Worm (Caenorhabditis elegans) whole organism, young adult: ENCODE data around the gene glb-17.

ENCODE experiments used
- ama-1 ChIP-seq, 3 experiments: fragments of 150-350 bp in 1 of 3; sonication (generic microtip) in 2 of 3; optimal IDR thresholded peaks; 2 replicates each; lab custom pipeline; 2014 to 2018; ENCODE audit warnings: missing biosample characterization in 2 of 3, missing genetic modification characterization in 2 of 3, missing genetic modification reagents in 2 of 3
- atf-7 ChIP-seq: sonication (generic microtip); optimal IDR thresholded peaks from 2 replicates; lab custom pipeline; 2017; ENCODE audit warnings: mild to moderate bottlenecking, missing genetic modification characterization, missing compliant biosample characterization
- him-1 ChIP-seq: sonication (generic microtip); optimal IDR thresholded peaks from 2 replicates; lab custom pipeline; 2016; ENCODE audit warnings: missing genotype, missing genetic modification reagents, missing genetic modification characterization, missing compliant biosample characterization
- hmg-20 ChIP-seq: fragments of 200-800 bp; sonication (Bioruptor generic); IDR thresholded peaks from 2 replicates; pipeline ENCODE4 v1.3.6; 2022; ENCODE audit warnings: missing genetic modification reagents, missing genetic modification characterization, missing compliant biosample characterization
- unc-62 ChIP-seq: fragments of 150-350 bp; optimal IDR thresholded peaks from 2 replicates; lab custom pipeline; 2014; ENCODE audit warnings: missing biosample characterization, missing genetic modification reagents, missing genetic modification characterization

ce11 chrX:9540464-9540863 is 36.4 kb downstream of the glb-17 start:
- TF ChIP-seq him-1 (tag; lab: Kevin White, UChicago): no peak
- no peak for TF ChIP-seq ama-1 (optimal IDR thresholded peaks at IDR 0.05; lab: Kevin White, UChicago)
- no peak for TF ChIP-seq ama-1 (GFP tag; optimal IDR thresholded peaks at IDR 0.05; lab: Kevin White, UChicago)
- TF ChIP-seq unc-62: peak; percentile 23
- peak; percentile 54 for TF ChIP-seq atf-7 (tag; lab: Kevin White, UChicago)
- TF ChIP-seq hmg-20: no peak
